Worm (Caenorhabditis elegans): ENCODE measurements around the gene C07A9.12.

ce11 chrIII:9705157-9705905, 22.0 kb downstream of the C07A9.12 start:
- TF ChIP-seq jun-1 (tag; optimal IDR thresholded peaks at IDR 0.05) (no peak), lin-39 (tag; optimal IDR thresholded peaks at IDR 0.05) (no peak), grh-1 (GFP tag; IDR thresholded peaks at IDR 0.05) (no peak), fos-1 (tag; optimal IDR thresholded peaks at IDR 0.05) (no peak), zag-1 (tag; optimal IDR thresholded peaks at IDR 0.05) (no peak), pqm-1 (tag; optimal IDR thresholded peaks at IDR 0.05) (no peak)
